Fruit fly (Drosophila melanogaster) whole organism, embryonic: Measurements from ENCODE around the gene CG9706.

ENCODE experiments used
- Atf-2 ChIP-seq: fragments of 200-800 bp; sonication (Bioruptor generic); optimal IDR thresholded peaks from 2 replicates; lab custom pipeline; 2016; ENCODE audit warnings: missing biosample characterization, missing genetic modification characterization
- Awh ChIP-seq: fragments of 200-800 bp; sonication (Bioruptor generic); IDR thresholded peaks from 2 replicates; pipeline ENCODE4, ENCODE4 v1.3.6; 2022; ENCODE audit warnings: missing biosample characterization, missing genetic modification characterization
- CG12155 ChIP-seq: fragments of 200-800 bp; sonication (Bioruptor generic); optimal IDR thresholded peaks from 3 replicates; lab custom pipeline; 2016; ENCODE audit warnings: missing biosample characterization, missing genetic modification characterization
- CG12391 ChIP-seq: fragments of 200-800 bp; sonication (Bioruptor generic); optimal IDR thresholded peaks from 3 replicates; lab custom pipeline; 2018; ENCODE audit warnings: missing biosample characterization, mild to moderate bottlenecking, missing genetic modification characterization, moderate library complexity
- CG14667 ChIP-seq: fragments of 200-800 bp; sonication (Bioruptor generic); IDR thresholded peaks from 2 replicates; pipeline ENCODE4 v1.3.6; 2022; ENCODE audit warnings: missing biosample characterization, missing genetic modification characterization
- CG15073 ChIP-seq: fragments of 200-800 bp; sonication (Bioruptor generic); optimal IDR thresholded peaks from 2 replicates; lab custom pipeline; 2016; ENCODE audit warnings: missing biosample characterization, missing genetic modification characterization
- CG17328 ChIP-seq: fragments of 200-800 bp; sonication (Bioruptor generic); IDR thresholded peaks from 2 replicates; pipeline ENCODE4 v1.3.6; 2022; ENCODE audit warnings: missing biosample characterization, missing genetic modification characterization
- CG17361 ChIP-seq: fragments of 200-800 bp; sonication (Bioruptor generic); IDR thresholded peaks from 3 replicates; pipeline ENCODE4 v1.3.6; 2022; ENCODE audit warnings: missing biosample characterization, missing genetic modification characterization
- CG31441 ChIP-seq: fragments of 200-800 bp; sonication (Bioruptor generic); IDR thresholded peaks from 2 replicates; pipeline ENCODE4 v1.3.6; 2022; ENCODE audit warnings: missing biosample characterization, missing genetic modification characterization
- CG3838 ChIP-seq: fragments of 200-800 bp; sonication (Bioruptor generic); optimal IDR thresholded peaks from 3 replicates; lab custom pipeline; 2016; ENCODE audit warnings: missing biosample characterization, missing genetic modification characterization
- CG42726 ChIP-seq: fragments of 200-800 bp; sonication (Bioruptor generic); IDR thresholded peaks from 2 replicates; pipeline ENCODE4 v1.3.6; 2022; ENCODE audit warnings: missing biosample characterization, missing genetic modification characterization; ENCODE audit not compliant: partially characterized antibody
- CG4617 ChIP-seq: fragments of 200-800 bp; sonication (Bioruptor generic); optimal IDR thresholded peaks from 3 replicates; lab custom pipeline; 2016; ENCODE audit warnings: missing biosample characterization, missing genetic modification characterization, borderline replicate concordance
- CG4707 ChIP-seq: fragments of 200-800 bp; sonication (Bioruptor generic); optimal IDR thresholded peaks from 2 replicates; lab custom pipeline; 2018; ENCODE audit warnings: missing biosample characterization, mild to moderate bottlenecking, missing genetic modification characterization, moderate library complexity
- CG5245 ChIP-seq: fragments of 200-800 bp; sonication (Bioruptor generic); optimal IDR thresholded peaks from 3 replicates; lab custom pipeline; 2016; ENCODE audit warnings: missing biosample characterization, missing genetic modification characterization
- CG6654 ChIP-seq: fragments of 200-800 bp; sonication (Bioruptor generic); optimal IDR thresholded peaks from 2 replicates; lab custom pipeline; 2017; ENCODE audit warnings: missing biosample characterization, mild to moderate bottlenecking, missing genetic modification characterization
- CG8359 ChIP-seq: fragments of 200-800 bp; sonication (Bioruptor generic); optimal IDR thresholded peaks from 2 replicates; lab custom pipeline; 2017; ENCODE audit warnings: missing biosample characterization, mild to moderate bottlenecking, missing genetic modification characterization, borderline replicate concordance
- CG9437 ChIP-seq: fragments of 200-800 bp; sonication (Bioruptor generic); optimal IDR thresholded peaks from 2 replicates; lab custom pipeline; 2018; ENCODE audit warnings: missing biosample characterization, mild to moderate bottlenecking, missing genetic modification characterization
- Doc3 ChIP-seq: fragments of 200-800 bp; sonication (Bioruptor generic); IDR thresholded peaks from 3 replicates; pipeline ENCODE4 v1.3.6; 2022; ENCODE audit warnings: missing biosample characterization, missing genetic modification characterization; ENCODE audit not compliant: partially characterized antibody
- Dp ChIP-seq: fragments of 200-800 bp; sonication (Bioruptor generic); optimal IDR thresholded peaks from 2 replicates; lab custom pipeline; 2018; ENCODE audit warnings: missing biosample characterization, mild to moderate bottlenecking, missing genetic modification characterization, moderate library complexity
- Eip74EF ChIP-seq, 2 experiments: fragments of 200-800 bp in 1 of 2; fragments of >200 bp in 1 of 2; sonication (Bioruptor generic) in 1 of 2; optimal IDR thresholded peaks; 2 replicates each; lab custom pipeline; 2017 to 2019; ENCODE audit warnings: missing biosample characterization in 2 of 2, missing genetic modification characterization in 2 of 2, mild to moderate bottlenecking in 1 of 2, moderate library complexity in 1 of 2
- Ets65A ChIP-seq: fragments of 200-800 bp; sonication (Bioruptor generic); peaks from one replicate; lab custom pipeline; 2016; ENCODE audit warnings: missing biosample characterization, missing genetic modification characterization
- Fer2 ChIP-seq: fragments of 200-800 bp; sonication (Bioruptor generic); optimal IDR thresholded peaks from 2 replicates; lab custom pipeline; 2018; ENCODE audit warnings: missing biosample characterization, mild to moderate bottlenecking, missing genetic modification characterization, moderate library complexity
- Hr78 ChIP-seq, 2 experiments: fragments of 200-800 bp in 1 of 2; fragments of >200 bp in 1 of 2; sonication (Bioruptor generic) in 1 of 2; optimal IDR thresholded peaks; 2 replicates each; lab custom pipeline; 2017 to 2019; ENCODE audit warnings: missing biosample characterization in 2 of 2, missing genetic modification characterization in 2 of 2, mild to moderate bottlenecking in 1 of 2, moderate library complexity in 1 of 2
- Jarid2 ChIP-seq: fragments of 200-800 bp; sonication (Bioruptor generic); optimal IDR thresholded peaks from 3 replicates; lab custom pipeline; 2017; ENCODE audit warnings: mild to moderate bottlenecking, missing biosample characterization, missing genetic modification reagents, missing genetic modification characterization
- NC2β ChIP-seq: fragments of 200-800 bp; sonication (Bioruptor generic); optimal IDR thresholded peaks from 2 replicates; lab custom pipeline; 2016; ENCODE audit warnings: missing biosample characterization, missing genetic modification characterization
- Nf-YA ChIP-seq: fragments of 200-800 bp; sonication (Bioruptor generic); IDR thresholded peaks from 2 replicates; pipeline ENCODE4 v1.3.6; 2022; ENCODE audit warnings: missing biosample characterization, missing genetic modification characterization
- Sry-δ ChIP-seq: fragments of 200-800 bp; sonication (Bioruptor generic); optimal IDR thresholded peaks from 2 replicates; lab custom pipeline; 2016; ENCODE audit warnings: missing biosample characterization, missing genetic modification characterization
- Ssrp ChIP-seq: fragments of 200-800 bp; sonication (Bioruptor generic); optimal IDR thresholded peaks from 2 replicates; lab custom pipeline; 2018; ENCODE audit warnings: missing biosample characterization, mild to moderate bottlenecking, missing genetic modification characterization, moderate library complexity
- TFAM ChIP-seq: fragments of 200-800 bp; sonication (Bioruptor generic); optimal IDR thresholded peaks from 2 replicates; lab custom pipeline; 2017; ENCODE audit warnings: missing biosample characterization, missing genetic modification characterization, inconsistent platforms
- bbx ChIP-seq: fragments of 200-800 bp; sonication (Bioruptor generic); IDR thresholded peaks from 2 replicates; pipeline ENCODE4 v1.3.6; 2022; ENCODE audit warnings: missing biosample characterization, missing genetic modification characterization; ENCODE audit not compliant: partially characterized antibody
- caup ChIP-seq: fragments of 200-800 bp; sonication (Bioruptor generic); optimal IDR thresholded peaks from 3 replicates; lab custom pipeline; 2017; ENCODE audit warnings: missing biosample characterization, mild to moderate bottlenecking, missing genetic modification characterization, moderate library complexity; ENCODE audit not compliant: severe bottlenecking
- dmrt11E ChIP-seq: fragments of 200-800 bp; sonication (Bioruptor generic); optimal IDR thresholded peaks from 3 replicates; lab custom pipeline; 2018; ENCODE audit warnings: missing biosample characterization, mild to moderate bottlenecking, missing genetic modification characterization, moderate library complexity
- esg ChIP-seq: fragments of 200-800 bp; sonication (Bioruptor generic); conservative IDR thresholded peaks from 2 replicates; pipeline ENCODE4 v1.3.6; 2022; ENCODE audit warnings: missing biosample characterization, missing genetic modification characterization
- exex ChIP-seq: fragments of 200-800 bp; sonication (Bioruptor generic); optimal IDR thresholded peaks from 4 replicates; lab custom pipeline; 2018; ENCODE audit warnings: missing biosample characterization, mild to moderate bottlenecking, missing genetic modification characterization, moderate library complexity
- fd96Cb ChIP-seq: fragments of 200-800 bp; sonication (Bioruptor generic); optimal IDR thresholded peaks from 2 replicates; lab custom pipeline; 2018; ENCODE audit warnings: missing biosample characterization, mild to moderate bottlenecking, missing genetic modification characterization, moderate library complexity
- gfzf ChIP-seq: fragments of 200-800 bp; sonication (Bioruptor generic); optimal IDR thresholded peaks from 2 replicates; lab custom pipeline; 2016; ENCODE audit warnings: missing biosample characterization, mild to moderate bottlenecking, missing genetic modification characterization, moderate library complexity
- gt ChIP-seq: fragments of 200-800 bp; sonication (Bioruptor generic); IDR thresholded peaks from 2 replicates; pipeline ENCODE4 v1.3.6; 2022; ENCODE audit warnings: missing biosample characterization, missing genetic modification characterization
- lmd ChIP-seq: fragments of 200-800 bp; sonication (Bioruptor generic); IDR thresholded peaks from 2 replicates; pipeline ENCODE4 v1.3.6; 2022; ENCODE audit warnings: missing biosample characterization, missing genetic modification characterization
- lola ChIP-seq, 3 experiments: fragments of >200 bp in 2 of 3; fragments of 200-800 bp in 1 of 3; sonication (Bioruptor generic) in 1 of 3; optimal IDR thresholded peaks; 2 replicates each; lab custom pipeline; 2017 to 2019; ENCODE audit warnings: missing biosample characterization in 3 of 3, missing genetic modification characterization in 3 of 3, mild to moderate bottlenecking in 1 of 3, moderate library complexity in 1 of 3
- nerfin-2 ChIP-seq: fragments of 200-800 bp; sonication (Bioruptor generic); IDR thresholded peaks from 2 replicates; pipeline ENCODE4 v1.3.6; 2022; ENCODE audit warnings: missing biosample characterization, missing genetic modification characterization; ENCODE audit not compliant: partially characterized antibody
- ranshi ChIP-seq: fragments of 200-800 bp; sonication (Bioruptor generic); IDR thresholded peaks from 2 replicates; pipeline ENCODE4 v1.3.6; 2022; ENCODE audit warnings: missing biosample characterization, missing genetic modification characterization
- sens-2 ChIP-seq: fragments of 200-800 bp; sonication (Bioruptor generic); IDR thresholded peaks from 2 replicates; pipeline ENCODE4 v1.3.6; 2022; ENCODE audit warnings: missing biosample characterization, missing genetic modification characterization
- tgo ChIP-seq: fragments of 200-800 bp; sonication (Bioruptor generic); IDR thresholded peaks from 3 replicates; pipeline ENCODE4 v1.3.6; 2022; ENCODE audit warnings: missing biosample characterization, missing genetic modification characterization
- tin ChIP-seq: fragments of 200-800 bp; sonication (Bioruptor generic); optimal IDR thresholded peaks from 3 replicates; lab custom pipeline; 2016; ENCODE audit warnings: missing biosample characterization, missing genetic modification characterization
- trem ChIP-seq: fragments of 200-800 bp; optimal IDR thresholded peaks from 3 replicates; lab custom pipeline; 2019; ENCODE audit warnings: missing biosample characterization, mild to moderate bottlenecking, missing genetic modification characterization, moderate library complexity
- tup ChIP-seq: fragments of 200-800 bp; sonication (Bioruptor generic); optimal IDR thresholded peaks from 2 replicates; lab custom pipeline; 2016; ENCODE audit warnings: missing biosample characterization, mild to moderate bottlenecking, missing genetic modification characterization, moderate library complexity
- zfh1 ChIP-seq: fragments of 200-800 bp; sonication (Bioruptor generic); IDR thresholded peaks from 3 replicates; pipeline ENCODE4 v1.3.6; 2022; ENCODE audit warnings: missing biosample characterization, missing genetic modification characterization
- zfh2 ChIP-seq: fragments of 200-800 bp; sonication (Bioruptor generic); optimal IDR thresholded peaks from 2 replicates; lab custom pipeline; 2016; ENCODE audit warnings: missing biosample characterization, missing genetic modification characterization

The CG9706 gene

dm6 chr3L:16782218-16782763 lies 519 bp upstream of the CG9706 start (continued):
- TF ChIP-seq bbx (GFP tag; lab: Robert Waterston, UW): no peak
- TF ChIP-seq Ssrp: peak; percentile 77
- TF ChIP-seq zfh1 (GFP tag; lab: Robert Waterston, UW): peak; percentile 77; the same call in 2 of the 3 replicates
- peak; percentile 63 for TF ChIP-seq CG6654 (GFP tag; lab: Kevin White, UChicago)
- peak; percentile 42 for TF ChIP-seq Jarid2 (GFP tag; lab: Kevin White, UChicago)
- peak; percentile 55 for TF ChIP-seq esg (GFP tag; lab: Robert Waterston, UW)
- peak; percentile 40 for TF ChIP-seq tup
- TF ChIP-seq ranshi: peak; percentile 77
- TF ChIP-seq lola (GFP tag; optimal IDR thresholded peaks at IDR 0.05; lab: Kevin White, UChicago): peak in 1 of 3 experiments; percentile 52
- no peak for TF ChIP-seq exex
- peak; percentile 76 for TF ChIP-seq CG17328 (GFP tag; lab: Robert Waterston, UW)
- TF ChIP-seq CG5245 (GFP tag; lab: Kevin White, UChicago): peak; percentile 70
- TF ChIP-seq NC2β: peak; percentile 67
- TF ChIP-seq CG4707 (GFP tag; lab: Kevin White, UChicago): peak; percentile 49
- peak; percentile 74 for TF ChIP-seq dmrt11E (tag; lab: Kevin White, UChicago)
- no peak for TF ChIP-seq Doc3 (GFP tag; lab: Robert Waterston, UW)
- peak; percentile 57 for TF ChIP-seq CG8359 (GFP tag; lab: Kevin White, UChicago)
- TF ChIP-seq Awh (GFP tag; lab: Robert Waterston, UW): peak; percentile 80

- 0 out of 2 replicates have a peak, but pooled peaks have one; percentile 21 for TF ChIP-seq CG42726 (GFP tag; lab: Robert Waterston, UW)
- TF ChIP-seq Hr78 (GFP tag; optimal IDR thresholded peaks at IDR 0.05; lab: Kevin White, UChicago): no peak
- TF ChIP-seq zfh2 (GFP tag; lab: Kevin White, UChicago): no peak
- TF ChIP-seq trem (tag; lab: Kevin White, UChicago): peak; percentile 50
- no peak for TF ChIP-seq CG14667 (GFP tag; lab: Robert Waterston, UW)
- no peak for TF ChIP-seq CG3838 (GFP tag; lab: Kevin White, UChicago)
- TF ChIP-seq nerfin-2 (GFP tag; lab: Robert Waterston, UW): no peak
- TF ChIP-seq CG12391 (tag; lab: Kevin White, UChicago): peak; percentile 2
- no peak for TF ChIP-seq TFAM
- TF ChIP-seq gfzf: peak; percentile 81
- TF ChIP-seq Ets65A (GFP tag; lab: Kevin White, UChicago): no peak
- TF ChIP-seq Nf-YA (GFP tag; lab: Robert Waterston, UW): no peak
- TF ChIP-seq sens-2 (GFP tag; lab: Robert Waterston, UW): no peak
- no peak for TF ChIP-seq tgo (GFP tag; lab: Robert Waterston, UW)
- TF ChIP-seq Sry-δ (GFP tag; lab: Kevin White, UChicago): peak; percentile 9
- peak; percentile 63 for TF ChIP-seq Dp (GFP tag; lab: Kevin White, UChicago)
- TF ChIP-seq CG12155: no peak
- TF ChIP-seq caup (GFP tag; lab: Kevin White, UChicago): no peak
- no peak for TF ChIP-seq lmd (GFP tag; lab: Robert Waterston, UW)
- TF ChIP-seq CG4617 (GFP tag; lab: Kevin White, UChicago): peak; percentile 64
- no peak for TF ChIP-seq fd96Cb
- no peak for TF ChIP-seq CG17361 (GFP tag; lab: Robert Waterston, UW)
- no peak for TF ChIP-seq tin (GFP tag; lab: Kevin White, UChicago)
- no peak for TF ChIP-seq CG31441 (GFP tag; lab: Robert Waterston, UW)
- 0 out of 2 replicates have a peak, but pooled peaks have one; percentile 23 for TF ChIP-seq bbx (GFP tag; lab: Robert Waterston, UW)
- TF ChIP-seq Fer2 (tag; lab: Kevin White, UChicago): no peak
- TF ChIP-seq Atf-2 (GFP tag; lab: Kevin White, UChicago): no peak
- TF ChIP-seq CG15073 (GFP tag; lab: Kevin White, UChicago): no peak
- TF ChIP-seq Eip74EF (GFP tag; optimal IDR thresholded peaks at IDR 0.05; lab: Kevin White, UChicago): no peak
- TF ChIP-seq gt (GFP tag; lab: Robert Waterston, UW): no peak
- TF ChIP-seq CG9437 (GFP tag; lab: Kevin White, UChicago): no peak
Measured at dm6 chr3L:16786728-16787127, 3.9 kb downstream of the CG9706 start, which contains the start of gene eIF3e. Gene eIF3e (minus strand): TSS chr3L:16786941.
